Worm (Caenorhabditis elegans): ENCODE results near the gene syx-16.
A peak's percentile ranks its signal among the peaks of the same experiment; 100 is the strongest.

Gene syx-16

DNA sequence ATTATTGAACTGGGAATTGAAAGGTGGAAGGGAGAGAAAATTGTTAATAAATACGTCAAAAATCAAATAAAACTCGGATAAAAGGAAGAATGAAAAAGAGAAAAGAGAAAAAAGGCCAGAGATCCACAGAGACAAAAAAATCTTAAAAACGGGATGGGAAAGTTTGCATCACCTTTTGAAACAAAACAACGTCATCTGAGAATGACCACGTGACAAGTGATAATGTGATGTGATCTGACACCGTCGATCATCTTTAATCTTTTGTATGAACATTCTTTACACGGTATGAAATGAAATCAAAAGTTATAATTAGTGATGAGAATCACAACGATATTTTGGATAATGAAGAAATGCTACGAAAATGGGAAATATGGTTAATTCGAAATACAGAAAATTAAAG, 43.2 kb downstream of the syx-16 start:
- TF ChIP-seq R02D3.7 (tag; optimal IDR thresholded peaks at IDR 0.05): no peak
- TF ChIP-seq eor-1 (tag; optimal IDR thresholded peaks at IDR 0.05): no peak
- no peak for TF ChIP-seq nhr-77 (tag; optimal IDR thresholded peaks at IDR 0.05)
- TF ChIP-seq nhr-11 (tag; optimal IDR thresholded peaks at IDR 0.05): no peak
- no peak for TF ChIP-seq ceh-82 (tag; optimal IDR thresholded peaks at IDR 0.05)
- no peak for TF ChIP-seq pha-4 (tag; optimal IDR thresholded peaks at IDR 0.05)
- no peak for TF ChIP-seq lin-39 (tag; optimal IDR thresholded peaks at IDR 0.05)
- peak; percentile 68 for TF ChIP-seq nhr-43 (tag; optimal IDR thresholded peaks at IDR 0.05; ENCODE audit: poor library complexity, severe bottlenecking)
- no peak for TF ChIP-seq nhr-28 (tag; optimal IDR thresholded peaks at IDR 0.05)
- TF ChIP-seq mdl-1 (tag; optimal IDR thresholded peaks at IDR 0.05): no peak
- no peak for TF ChIP-seq lsy-12 (tag; optimal IDR thresholded peaks at IDR 0.05)
- TF ChIP-seq nhr-25 (tag; optimal IDR thresholded peaks at IDR 0.05): peak; percentile 29

DNA sequence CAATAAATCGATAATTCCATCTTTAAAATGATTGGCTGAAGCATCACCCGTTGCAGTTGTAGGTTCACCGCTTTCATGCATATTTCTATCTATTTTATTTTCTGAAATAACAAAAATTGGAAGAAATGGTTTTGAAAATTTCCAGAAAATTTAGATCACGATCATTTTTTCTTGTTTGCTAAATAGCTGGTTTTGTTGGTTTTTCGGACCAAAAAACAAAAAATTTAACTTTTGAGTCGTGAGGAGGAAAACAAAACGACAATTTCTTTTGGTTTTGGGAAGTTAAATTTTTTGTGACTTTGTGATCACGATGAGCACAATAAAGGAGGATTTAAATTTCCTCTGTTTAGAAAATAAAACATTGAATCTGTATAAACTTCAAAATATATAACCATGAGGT, 43.7 kb downstream of the syx-16 start, which contains the start of gene T10F2.2:
T10F2.2 (minus strand) TSS at position 101 of the 400 bp plus-strand sequence.
- TF ChIP-seq hmg-11 (tag; optimal IDR thresholded peaks at IDR 0.05): no peak
- TF ChIP-seq zag-1 (tag; optimal IDR thresholded peaks at IDR 0.05): no peak
- TF ChIP-seq nhr-28 (tag; optimal IDR thresholded peaks at IDR 0.05): no peak
- no peak for TF ChIP-seq lin-15B (tag; optimal IDR thresholded peaks at IDR 0.05)
- TF ChIP-seq sea-2 (GFP tag; optimal IDR thresholded peaks at IDR 0.05): no peak
- TF ChIP-seq nhr-76 (tag; optimal IDR thresholded peaks at IDR 0.05): no peak
- TF ChIP-seq lin-39 (tag; optimal IDR thresholded peaks at IDR 0.05): no peak
- no peak for TF ChIP-seq aly-2 (tag; optimal IDR thresholded peaks at IDR 0.05)
- TF ChIP-seq lsy-12 (tag; optimal IDR thresholded peaks at IDR 0.05): no peak
- no peak for TF ChIP-seq mdl-1 (tag; optimal IDR thresholded peaks at IDR 0.05)
- no peak for TF ChIP-seq R02D3.7 (tag; optimal IDR thresholded peaks at IDR 0.05)
- no peak for TF ChIP-seq egl-5 (tag; optimal IDR thresholded peaks at IDR 0.05)
- TF ChIP-seq nhr-25 (tag; optimal IDR thresholded peaks at IDR 0.05): no peak
- TF ChIP-seq nhr-237 (tag; optimal IDR thresholded peaks at IDR 0.05): no peak
- no peak for TF ChIP-seq fkh-2 (tag; optimal IDR thresholded peaks at IDR 0.05)
- TF ChIP-seq daf-12 (tag; optimal IDR thresholded peaks at IDR 0.05): no peak
- no peak for TF ChIP-seq ztf-4 (tag; optimal IDR thresholded peaks at IDR 0.05)

DNA sequence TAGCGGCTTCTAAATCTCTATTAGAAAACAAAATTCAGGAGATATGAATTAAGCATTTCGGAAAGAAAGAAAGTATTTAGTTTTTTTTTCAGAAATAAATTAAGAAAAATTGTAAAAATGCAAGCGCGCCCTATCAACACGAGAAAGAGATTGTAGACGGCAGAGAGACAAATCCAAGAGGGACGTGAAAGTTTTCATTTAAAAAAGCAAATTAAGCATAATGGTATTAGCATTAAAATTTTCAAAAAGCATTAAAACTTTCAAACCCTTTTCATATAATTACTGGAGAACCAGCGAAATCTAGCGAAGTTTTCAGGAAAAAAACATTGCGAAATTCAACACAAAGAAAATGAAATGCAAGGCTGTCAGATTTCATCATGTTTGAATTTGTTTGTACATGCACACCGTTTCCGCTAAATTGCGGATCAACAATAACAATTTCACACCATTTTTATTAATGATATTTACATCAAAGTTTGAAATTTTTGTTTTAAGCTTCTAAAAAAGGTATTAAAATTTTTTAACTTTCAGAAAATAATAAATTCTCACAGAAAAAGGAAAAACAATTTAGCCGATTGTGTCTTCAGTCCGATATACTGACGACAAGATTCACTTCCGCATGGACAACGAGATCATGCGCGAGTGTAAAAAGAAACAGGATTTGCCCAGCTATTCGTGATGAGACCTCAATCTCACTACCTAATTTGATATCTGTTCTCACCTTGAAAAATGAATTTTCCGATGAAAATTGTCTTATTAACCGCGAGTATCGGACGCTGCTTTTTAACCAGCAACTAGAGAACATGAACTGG, 45.9 kb downstream of the syx-16 start, which contains the start of gene gars-1:
gars-1 (minus strand) TSS at position 808 of the 812 bp plus-strand sequence.
- TF ChIP-seq ceh-9 (tag; optimal IDR thresholded peaks at IDR 0.05) (no peak), snpc-4 (tag; optimal IDR thresholded peaks at IDR 0.05) (no peak), elt-1 (tag; optimal IDR thresholded peaks at IDR 0.05) (no peak), nhr-237 (tag; optimal IDR thresholded peaks at IDR 0.05) (no peak), lin-15B (tag; optimal IDR thresholded peaks at IDR 0.05) (peak; percentile 37), nhr-43 (tag; optimal IDR thresholded peaks at IDR 0.05; ENCODE audit: poor library complexity, severe bottlenecking) (no peak), ceh-16 (tag; optimal IDR thresholded peaks at IDR 0.05) (no peak), tbx-2 (tag; optimal IDR thresholded peaks at IDR 0.05) (no peak), nfya-1 (tag; optimal IDR thresholded peaks at IDR 0.05; ENCODE audit: insufficient read depth) (peak; percentile 36), pqm-1 (tag; optimal IDR thresholded peaks at IDR 0.05) (no peak), mml-1 (tag; optimal IDR thresholded peaks at IDR 0.05) (no peak), ceh-28 (tag; optimal IDR thresholded peaks at IDR 0.05) (no peak), eor-1 (tag; optimal IDR thresholded peaks at IDR 0.05) (no peak), egl-5 (tag; optimal IDR thresholded peaks at IDR 0.05) (no peak), nhr-76 (tag; optimal IDR thresholded peaks at IDR 0.05) (no peak), ama-1 (optimal IDR thresholded peaks at IDR 0.05) (peak; percentile 75), aly-2 (tag; optimal IDR thresholded peaks at IDR 0.05) (no peak), pha-4 (tag; optimal IDR thresholded peaks at IDR 0.05) (peak; percentile 4), fkh-10 (GFP tag; optimal IDR thresholded peaks at IDR 0.05) (no peak), nhr-23 (tag; optimal IDR thresholded peaks at IDR 0.05) (no peak), ztf-4 (tag; optimal IDR thresholded peaks at IDR 0.05) (no peak), hmg-11 (tag; optimal IDR thresholded peaks at IDR 0.05) (no peak), unc-62 (GFP tag; optimal IDR thresholded peaks at IDR 0.05) (no peak), nhr-25 (tag; optimal IDR thresholded peaks at IDR 0.05) (peak; percentile 52), elt-3 (tag; optimal IDR thresholded peaks at IDR 0.05) (no peak)
